Fruit fly (Drosophila melanogaster) whole organism, embryonic: ENCODE results near the gene wus.

Source experiments
- CG10274 ChIP-seq: fragments of 200-800 bp; sonication (Bioruptor generic); optimal IDR thresholded peaks from 3 replicates; lab custom pipeline; 2017; ENCODE audit warnings: missing biosample characterization, mild to moderate bottlenecking, missing genetic modification characterization
- CG11085 ChIP-seq: fragments of 200-800 bp; sonication (Bioruptor generic); IDR thresholded peaks from 2 replicates; pipeline ENCODE4 v1.3.6; 2022; ENCODE audit warnings: missing biosample characterization, missing genetic modification characterization
- CG11695 ChIP-seq: fragments of 200-800 bp; sonication (Bioruptor generic); IDR thresholded peaks from 3 replicates; pipeline ENCODE4 v1.3.6; 2022; ENCODE audit warnings: missing biosample characterization, missing genetic modification characterization
- CG14014 ChIP-seq: fragments of 200-800 bp; sonication (Bioruptor generic); IDR thresholded peaks from 2 replicates; pipeline ENCODE4 v1.3.6; 2022; ENCODE audit warnings: missing biosample characterization, missing genetic modification characterization
- CG14965 ChIP-seq: fragments of 200-800 bp; sonication (Bioruptor generic); optimal IDR thresholded peaks from 2 replicates; lab custom pipeline; 2016; ENCODE audit warnings: missing biosample characterization, missing genetic modification characterization, borderline replicate concordance
- CG15479 ChIP-seq: fragments of 200-800 bp; sonication (Bioruptor generic); optimal IDR thresholded peaks from 3 replicates; lab custom pipeline; 2019; ENCODE audit warnings: missing biosample characterization, mild to moderate bottlenecking, missing genetic modification characterization, moderate library complexity
- CG2712 ChIP-seq: fragments of 200-800 bp; optimal IDR thresholded peaks from 3 replicates; lab custom pipeline; 2019; ENCODE audit warnings: missing biosample characterization, mild to moderate bottlenecking, missing genetic modification characterization, moderate library complexity
- CG31224 ChIP-seq: fragments of 200-800 bp; sonication (Bioruptor generic); IDR thresholded peaks from 2 replicates; pipeline ENCODE4 v1.3.6; 2022; ENCODE audit warnings: missing biosample characterization, missing genetic modification characterization
- CG31388 ChIP-seq: fragments of 200-800 bp; sonication (Bioruptor generic); optimal IDR thresholded peaks from 2 replicates; lab custom pipeline; 2016; ENCODE audit warnings: missing biosample characterization, missing genetic modification characterization
- CG4820 ChIP-seq: fragments of 200-800 bp; sonication (Bioruptor generic); optimal IDR thresholded peaks from 3 replicates; lab custom pipeline; 2016; ENCODE audit warnings: missing biosample characterization, missing genetic modification characterization
- CG5953 ChIP-seq: fragments of 200-800 bp; sonication (Bioruptor generic); IDR thresholded peaks from 2 replicates; pipeline ENCODE4 v1.3.6; 2022; ENCODE audit warnings: missing biosample characterization, missing genetic modification characterization
- CG6683 ChIP-seq: fragments of 200-800 bp; sonication (Bioruptor generic); optimal IDR thresholded peaks from 2 replicates; lab custom pipeline; 2017; ENCODE audit warnings: missing biosample characterization, mild to moderate bottlenecking, missing genetic modification characterization, missing genetic modification reagents
- CG6689 ChIP-seq: fragments of 200-800 bp; sonication (Bioruptor generic); IDR thresholded peaks from 2 replicates; pipeline ENCODE4 v1.3.6; 2022; ENCODE audit warnings: missing biosample characterization, missing genetic modification characterization
- CG6854 ChIP-seq: fragments of 200-800 bp; sonication (Bioruptor generic); optimal IDR thresholded peaks from 3 replicates; lab custom pipeline; 2017; ENCODE audit warnings: missing biosample characterization, mild to moderate bottlenecking, missing genetic modification characterization
- CG7745 ChIP-seq: fragments of 200-800 bp; sonication (Bioruptor generic); optimal IDR thresholded peaks from 2 replicates; lab custom pipeline; 2018; ENCODE audit warnings: missing biosample characterization, mild to moderate bottlenecking, missing genetic modification characterization, moderate library complexity
- CG8388 ChIP-seq: fragments of 200-800 bp; sonication (Bioruptor generic); optimal IDR thresholded peaks from 2 replicates; lab custom pipeline; 2019; ENCODE audit warnings: missing biosample characterization, mild to moderate bottlenecking, missing genetic modification characterization, moderate library complexity
- CG8944 ChIP-seq: fragments of 200-800 bp; sonication (Bioruptor generic); optimal IDR thresholded peaks from 3 replicates; lab custom pipeline; 2016; ENCODE audit warnings: missing biosample characterization, missing genetic modification characterization
- E2f1 ChIP-seq: fragments of 200-800 bp; sonication (Bioruptor generic); IDR thresholded peaks from 2 replicates; pipeline ENCODE4 v1.3.6; 2022; ENCODE audit warnings: missing biosample characterization, missing genetic modification characterization
- Hr78 ChIP-seq, 2 experiments: fragments of 200-800 bp in 1 of 2; fragments of >200 bp in 1 of 2; sonication (Bioruptor generic) in 1 of 2; optimal IDR thresholded peaks; 2 replicates each; lab custom pipeline; 2017 to 2019; ENCODE audit warnings: missing biosample characterization in 2 of 2, missing genetic modification characterization in 2 of 2, mild to moderate bottlenecking in 1 of 2, moderate library complexity in 1 of 2
- Med ChIP-seq: fragments of 200-800 bp; sonication (Bioruptor generic); peaks from one replicate; lab custom pipeline; 2016; ENCODE audit warnings: missing biosample characterization, missing genetic modification characterization, mild to moderate bottlenecking, inconsistent platforms, moderate library complexity
- Meics ChIP-seq: fragments of 200-800 bp; sonication (Bioruptor generic); optimal IDR thresholded peaks from 2 replicates; lab custom pipeline; 2017; ENCODE audit warnings: missing biosample characterization, mild to moderate bottlenecking, missing genetic modification characterization
- Myb ChIP-seq: fragments of 200-800 bp; sonication (Bioruptor generic); optimal IDR thresholded peaks from 2 replicates; lab custom pipeline; 2016; ENCODE audit warnings: missing biosample characterization, missing genetic modification characterization
- NC2α ChIP-seq: fragments of 200-800 bp; sonication (Bioruptor generic); optimal IDR thresholded peaks from 2 replicates; lab custom pipeline; 2016; ENCODE audit warnings: missing biosample characterization, missing genetic modification characterization
- Rfx ChIP-seq: fragments of 200-800 bp; sonication (Bioruptor generic); IDR thresholded peaks from 2 replicates; pipeline ENCODE4 v1.3.6; 2022; ENCODE audit warnings: missing biosample characterization, missing genetic modification characterization
- Sry-δ ChIP-seq: fragments of 200-800 bp; sonication (Bioruptor generic); optimal IDR thresholded peaks from 2 replicates; lab custom pipeline; 2016; ENCODE audit warnings: missing biosample characterization, missing genetic modification characterization
- Ssrp ChIP-seq: fragments of 200-800 bp; sonication (Bioruptor generic); optimal IDR thresholded peaks from 2 replicates; lab custom pipeline; 2018; ENCODE audit warnings: missing biosample characterization, mild to moderate bottlenecking, missing genetic modification characterization, moderate library complexity
- TFAM ChIP-seq: fragments of 200-800 bp; sonication (Bioruptor generic); optimal IDR thresholded peaks from 2 replicates; lab custom pipeline; 2017; ENCODE audit warnings: missing biosample characterization, missing genetic modification characterization, inconsistent platforms
- Xbp1 ChIP-seq: fragments of 200-800 bp; sonication (Bioruptor generic); optimal IDR thresholded peaks from 3 replicates; lab custom pipeline; 2016; ENCODE audit warnings: missing biosample characterization, mild to moderate bottlenecking, missing genetic modification characterization
- Xrp1 ChIP-seq: fragments of 200-800 bp; sonication (Bioruptor generic); IDR thresholded peaks from 2 replicates; pipeline ENCODE4 v1.3.6; 2022; ENCODE audit warnings: missing biosample characterization, missing genetic modification characterization
- amos ChIP-seq: fragments of 200-800 bp; sonication (Bioruptor generic); IDR thresholded peaks from 2 replicates; pipeline ENCODE4 v1.3.6; 2022; ENCODE audit warnings: missing biosample characterization, missing genetic modification characterization; ENCODE audit not compliant: partially characterized antibody
- ara ChIP-seq: fragments of 200-800 bp; sonication (Bioruptor generic); IDR thresholded peaks from 2 replicates; pipeline ENCODE4 v1.3.6; 2022; ENCODE audit warnings: missing biosample characterization, missing genetic modification characterization
- chn ChIP-seq: fragments of 200-800 bp; sonication (Bioruptor generic); optimal IDR thresholded peaks from 2 replicates; lab custom pipeline; 2016; ENCODE audit warnings: missing biosample characterization, missing genetic modification characterization
- dysf ChIP-seq: fragments of 200-800 bp; sonication (Bioruptor generic); IDR thresholded peaks from 3 replicates; pipeline ENCODE4 v1.3.6; 2022; ENCODE audit warnings: missing biosample characterization, missing genetic modification characterization
- exex ChIP-seq: fragments of 200-800 bp; sonication (Bioruptor generic); optimal IDR thresholded peaks from 4 replicates; lab custom pipeline; 2018; ENCODE audit warnings: missing biosample characterization, mild to moderate bottlenecking, missing genetic modification characterization, moderate library complexity
- ftz-f1 ChIP-seq: fragments of 200-800 bp; sonication (Bioruptor generic); optimal IDR thresholded peaks from 2 replicates; lab custom pipeline; 2016; ENCODE audit warnings: missing biosample characterization, missing genetic modification characterization
- gcm ChIP-seq: fragments of 200-800 bp; sonication (Bioruptor generic); optimal IDR thresholded peaks from 2 replicates; lab custom pipeline; 2019; ENCODE audit warnings: missing biosample characterization, mild to moderate bottlenecking, missing genetic modification characterization, moderate library complexity
- gcm2 ChIP-seq: fragments of 200-800 bp; sonication (Bioruptor generic); optimal IDR thresholded peaks from 2 replicates; lab custom pipeline; 2016; ENCODE audit warnings: missing biosample characterization, missing genetic modification characterization
- grau ChIP-seq: fragments of 200-800 bp; optimal IDR thresholded peaks from 3 replicates; lab custom pipeline; 2019; ENCODE audit warnings: missing biosample characterization, mild to moderate bottlenecking, missing genetic modification characterization, moderate library complexity
- hb ChIP-seq: fragments of 200-800 bp; sonication (Bioruptor generic); IDR thresholded peaks from 3 replicates; pipeline ENCODE4 v1.3.6; 2022; ENCODE audit warnings: missing biosample characterization, missing genetic modification characterization; ENCODE audit not compliant: partially characterized antibody
- nom ChIP-seq: fragments of 200-800 bp; sonication (Bioruptor generic); optimal IDR thresholded peaks from 2 replicates; lab custom pipeline; 2017; ENCODE audit warnings: missing biosample characterization, missing genetic modification characterization, mild to moderate bottlenecking, moderate library complexity, missing genetic modification reagents
- phol ChIP-seq: fragments of 200-800 bp; sonication (Bioruptor generic); optimal IDR thresholded peaks from 3 replicates; lab custom pipeline; 2018; ENCODE audit warnings: missing biosample characterization, mild to moderate bottlenecking, missing genetic modification characterization, moderate library complexity
- pnt ChIP-seq: fragments of 200-800 bp; sonication (Bioruptor generic); optimal IDR thresholded peaks from 3 replicates; lab custom pipeline; 2016; ENCODE audit warnings: missing biosample characterization, missing genetic modification characterization
- ranshi ChIP-seq: fragments of 200-800 bp; sonication (Bioruptor generic); IDR thresholded peaks from 2 replicates; pipeline ENCODE4 v1.3.6; 2022; ENCODE audit warnings: missing biosample characterization, missing genetic modification characterization
- row ChIP-seq: fragments of 200-800 bp; sonication (Bioruptor generic); IDR thresholded peaks from 3 replicates; pipeline ENCODE4 v1.3.6; 2022; ENCODE audit warnings: missing biosample characterization, missing genetic modification characterization
- sens ChIP-seq: fragments of 200-800 bp; sonication (Bioruptor generic); peaks from one replicate; lab custom pipeline; 2016; ENCODE audit warnings: missing biosample characterization, missing genetic modification characterization
- seq ChIP-seq: fragments of 200-800 bp; sonication (Bioruptor generic); IDR thresholded peaks from 2 replicates; pipeline ENCODE4 v1.3.6; 2022; ENCODE audit warnings: missing biosample characterization, missing genetic modification characterization
- sob ChIP-seq: fragments of 200-800 bp; sonication (Bioruptor generic); IDR thresholded peaks from 2 replicates; pipeline ENCODE4 v1.3.6; 2022; ENCODE audit warnings: missing biosample characterization, missing genetic modification characterization
- tll ChIP-seq, 2 experiments: fragments of 200-800 bp in 1 of 2; fragments of >200 bp in 1 of 2; sonication (Bioruptor generic) in 1 of 2; optimal IDR thresholded peaks; 2 replicates each; lab custom pipeline; 2017 to 2019; ENCODE audit warnings: missing biosample characterization in 2 of 2, missing genetic modification characterization in 2 of 2, mild to moderate bottlenecking in 1 of 2, moderate library complexity in 1 of 2
- ttk ChIP-seq: fragments of 200-800 bp; sonication (Bioruptor generic); IDR thresholded peaks from 2 replicates; pipeline ENCODE4 v2.1.2; 2022; ENCODE audit warnings: missing biosample characterization, missing genetic modification characterization
- zen2 ChIP-seq: fragments of 200-800 bp; sonication (Bioruptor generic); IDR thresholded peaks from 3 replicates; pipeline ENCODE4 v1.3.6; 2022; ENCODE audit warnings: missing biosample characterization, missing genetic modification characterization; ENCODE audit not compliant: partially characterized antibody
- zfh1 ChIP-seq: fragments of 200-800 bp; sonication (Bioruptor generic); IDR thresholded peaks from 3 replicates; pipeline ENCODE4 v1.3.6; 2022; ENCODE audit warnings: missing biosample characterization, missing genetic modification characterization
- zfh2 ChIP-seq: fragments of 200-800 bp; sonication (Bioruptor generic); optimal IDR thresholded peaks from 2 replicates; lab custom pipeline; 2016; ENCODE audit warnings: missing biosample characterization, missing genetic modification characterization

The wus gene

DNA sequence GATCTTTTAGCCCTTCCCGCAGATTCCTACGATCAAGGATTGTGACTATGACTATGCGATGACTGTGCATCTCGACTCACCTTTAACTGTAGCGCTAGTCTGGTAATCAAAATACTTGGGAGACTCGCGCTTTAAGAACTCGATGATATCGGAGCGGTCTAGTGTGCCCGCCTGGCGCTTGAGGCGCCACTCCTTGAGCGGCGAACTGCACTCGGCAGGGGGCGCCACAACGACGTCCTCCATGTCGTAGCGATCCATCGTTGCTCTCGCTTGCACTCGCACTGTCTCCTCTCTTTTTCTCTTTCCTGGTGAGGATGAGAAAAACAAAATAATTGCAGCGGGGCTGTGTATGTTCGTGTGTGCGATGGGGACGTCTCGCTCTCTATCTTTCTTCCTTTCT lies 26.7 kb upstream of the wus start (continued):
- TF ChIP-seq CG15479 (no peak), Hr78 (GFP tag; optimal IDR thresholded peaks at IDR 0.05; lab: Kevin White, UChicago) (no peak), gcm2 (GFP tag; lab: Kevin White, UChicago) (no peak), chn (GFP tag; lab: Kevin White, UChicago) (peak; percentile 54), CG31224 (GFP tag; lab: Robert Waterston, UW) (no peak), CG4820 (GFP tag; lab: Kevin White, UChicago) (peak; percentile 9), CG11695 (no peak), hb (GFP tag; lab: Robert Waterston, UW) (no peak), seq (GFP tag; lab: Robert Waterston, UW) (no peak), ftz-f1 (no peak), CG7745 (tag; lab: Kevin White, UChicago) (no peak), CG10274 (GFP tag; lab: Kevin White, UChicago) (no peak), TFAM (GFP tag; lab: Kevin White, UChicago) (no peak), ranshi (0 out of 2 replicates have a peak, but pooled peaks have one; percentile 14), zfh2 (GFP tag; lab: Kevin White, UChicago) (no peak), E2f1 (GFP tag; lab: Robert Waterston, UW) (no peak), CG31388 (GFP tag; lab: Kevin White, UChicago) (no peak), CG5953 (GFP tag; lab: Robert Waterston, UW) (0 out of 2 replicates have a peak, but pooled peaks have one; percentile 26), CG6854 (no peak), CG6683 (GFP tag; lab: Kevin White, UChicago) (no peak), Ssrp (tag; lab: Kevin White, UChicago) (no peak), nom (GFP tag; lab: Kevin White, UChicago) (peak; percentile 59), exex (tag; lab: Kevin White, UChicago) (no peak), tll (GFP tag; optimal IDR thresholded peaks at IDR 0.05; lab: Kevin White, UChicago) (no peak), amos (no peak), pnt (GFP tag; lab: Kevin White, UChicago) (no peak), ttk (GFP tag; lab: Robert Waterston, UW) (no peak), CG14965 (GFP tag; lab: Kevin White, UChicago) (peak; percentile 97), zen2 (no peak), gcm (GFP tag; lab: Kevin White, UChicago) (no peak), CG6689 (GFP tag; lab: Robert Waterston, UW) (no peak), grau (tag; lab: Kevin White, UChicago) (peak; percentile 7), CG8388 (GFP tag; lab: Kevin White, UChicago) (no peak), CG11085 (GFP tag; lab: Robert Waterston, UW) (no peak), Sry-δ (peak; percentile 27)

DNA sequence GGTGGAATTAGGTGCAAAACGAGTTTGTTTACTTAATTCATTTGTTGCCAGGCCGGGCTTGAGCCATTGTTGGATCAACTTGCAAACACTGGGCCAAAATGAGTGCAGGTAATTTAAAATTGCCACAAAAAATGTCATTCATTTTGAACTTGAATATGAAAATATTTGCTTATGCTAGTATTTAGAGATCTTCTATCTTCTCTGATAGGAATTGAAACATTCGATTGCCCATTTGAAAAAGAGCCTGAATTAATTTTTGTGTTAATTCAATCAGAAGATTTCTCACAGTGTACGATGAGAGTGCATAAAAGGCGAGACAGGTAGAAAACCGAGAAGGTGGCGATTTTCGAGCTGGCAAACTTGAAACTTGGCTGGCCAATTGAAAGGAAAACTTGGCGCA lies 25.9 kb upstream of the wus start:
- peak; percentile 10 for TF ChIP-seq CG8944
- TF ChIP-seq Myb (GFP tag; lab: Kevin White, UChicago) = no peak
- TF ChIP-seq sens (GFP tag; lab: Kevin White, UChicago) = peak; percentile 66
- TF ChIP-seq Meics = peak; percentile 7
- TF ChIP-seq zfh1 (GFP tag; lab: Robert Waterston, UW) = 0 out of 3 replicates have a peak, but pooled peaks have one; percentile 22
- peak; percentile 3 for TF ChIP-seq Xbp1 (GFP tag; lab: Kevin White, UChicago)
- peak; percentile 25; the same call in 1 of the 2 replicates for TF ChIP-seq ara (GFP tag; lab: Robert Waterston, UW)
- 0 out of 2 replicates have a peak, but pooled peaks have one; percentile 10 for TF ChIP-seq CG6689 (GFP tag; lab: Robert Waterston, UW)
- TF ChIP-seq CG2712 = peak; percentile 6
- no peak for TF ChIP-seq NC2α (GFP tag; lab: Kevin White, UChicago)
- TF ChIP-seq row (GFP tag; lab: Robert Waterston, UW) = peak; percentile 42; the same call in 2 of the 3 replicates
- TF ChIP-seq phol = peak; percentile 14
- TF ChIP-seq dysf (GFP tag; lab: Robert Waterston, UW) = peak; percentile 42; the same call in 1 of the 3 replicates
- TF ChIP-seq Rfx (GFP tag; lab: Robert Waterston, UW) = peak; percentile 42; the same call in 1 of the 2 replicates
- TF ChIP-seq Med (GFP tag; lab: Kevin White, UChicago) = peak; percentile 79
- 0 out of 2 replicates have a peak, but pooled peaks have one; percentile 13 for TF ChIP-seq sob (GFP tag; lab: Robert Waterston, UW)
- TF ChIP-seq Xrp1 (GFP tag; lab: Robert Waterston, UW) = 0 out of 2 replicates have a peak, but pooled peaks have one; percentile 14
- 0 out of 2 replicates have a peak, but pooled peaks have one; percentile 6 for TF ChIP-seq CG14014
